Worm (Caenorhabditis elegans) whole organism, L4/young adult: ENCODE measurements around the gene F42H10.2.

ENCODE experiments used
- W03F9.2 ChIP-seq: fragments of 150-350 bp; optimal IDR thresholded peaks from 2 replicates; lab custom pipeline; 2014; ENCODE audit warnings: missing biosample characterization, missing genetic modification characterization
- dao-5 ChIP-seq: sonication (generic microtip); optimal IDR thresholded peaks from 2 replicates; lab custom pipeline; 2016; ENCODE audit warnings: missing genotype, missing genetic modification characterization, moderate library complexity, missing compliant biosample characterization
- him-1 ChIP-seq: sonication (generic microtip); optimal IDR thresholded peaks from 2 replicates; lab custom pipeline; 2016; ENCODE audit warnings: missing genotype, missing genetic modification reagents, missing genetic modification characterization, missing compliant biosample characterization

The F42H10.2 gene

ce11 chrIII:8521654-8522392 lies 31.4 kb downstream of the F42H10.2 start:
- TF ChIP-seq W03F9.2 (tag; lab: Kevin White, UChicago) (no peak), dao-5 (tag; lab: Kevin White, UChicago) (no peak), him-1 (tag; lab: Kevin White, UChicago) (no peak)

- no peak for TF ChIP-seq W03F9.2 (tag; lab: Kevin White, UChicago)
- TF ChIP-seq dao-5 (tag; lab: Kevin White, UChicago), result no peak
- TF ChIP-seq him-1 (tag; lab: Kevin White, UChicago), result no peak
Measured at ce11 chrIII:8524773-8525172, 34.4 kb downstream of the F42H10.2 start, which contains the start of gene idpp-15. TSS of gene idpp-15 (plus strand) at chrIII:8525073.

ce11 chrIII:8529002-8529401 lies 38.6 kb downstream of the F42H10.2 start:
- no peak for TF ChIP-seq him-1 (tag; lab: Kevin White, UChicago)
- TF ChIP-seq dao-5 (tag; lab: Kevin White, UChicago), result no peak
- TF ChIP-seq W03F9.2 (tag; lab: Kevin White, UChicago), result no peak

ce11 chrIII:8529772-8530171 lies 39.4 kb downstream of the F42H10.2 start, which contains the start of gene ZC21.10:
TSS of gene ZC21.10 (plus strand) at chrIII:8530072.
- TF ChIP-seq him-1 (tag; lab: Kevin White, UChicago) (no peak), dao-5 (tag; lab: Kevin White, UChicago) (no peak), W03F9.2 (tag; lab: Kevin White, UChicago) (no peak)

- TF ChIP-seq him-1 (tag; lab: Kevin White, UChicago), result no peak
Measured at ce11 chrIII:8533900-8534299, 43.5 kb downstream of the F42H10.2 start.

ce11 chrIII:8534647-8535181 lies 44.3 kb downstream of the F42H10.2 start, which contains the start of gene trp-1:
TSS of gene trp-1 (plus strand) at chrIII:8535131.
- TF ChIP-seq him-1 (tag; lab: Kevin White, UChicago) (no peak), dao-5 (tag; lab: Kevin White, UChicago) (no peak), W03F9.2 (tag; lab: Kevin White, UChicago) (no peak)

- no peak for TF ChIP-seq W03F9.2 (tag; lab: Kevin White, UChicago)
- no peak for TF ChIP-seq dao-5 (tag; lab: Kevin White, UChicago)
- no peak for TF ChIP-seq him-1 (tag; lab: Kevin White, UChicago)
Measured at ce11 chrIII:8535445-8535844, 45.0 kb downstream of the F42H10.2 start.
